Fruit fly (Drosophila melanogaster) whole organism, wandering third instar larva: ENCODE results near the gene bowl.

ENCODE experiments used
- Abd-B ChIP-seq: fragments of >200 bp; optimal IDR thresholded peaks from 2 replicates; lab custom pipeline; 2017; ENCODE audit warnings: missing biosample characterization, missing genetic modification characterization
- CG32264 ChIP-seq: fragments of 200-800 bp; sonication (Bioruptor generic); optimal IDR thresholded peaks from 2 replicates; lab custom pipeline; 2016; ENCODE audit warnings: missing biosample characterization, missing genetic modification characterization
- CG9705 ChIP-seq: fragments of 200-800 bp; sonication (Bioruptor generic); optimal IDR thresholded peaks from 2 replicates; lab custom pipeline; 2018; ENCODE audit warnings: missing biosample characterization, mild to moderate bottlenecking, missing genetic modification characterization
- CrebA ChIP-seq: fragments of 200-800 bp; sonication (Bioruptor generic); optimal IDR thresholded peaks from 2 replicates; lab custom pipeline; 2016; ENCODE audit warnings: missing biosample characterization, mild to moderate bottlenecking, missing genetic modification characterization, borderline replicate concordance
- Dfd ChIP-seq: fragments of >200 bp; optimal IDR thresholded peaks from 2 replicates; lab custom pipeline; 2017; ENCODE audit warnings: missing biosample characterization, missing genetic modification characterization
- Dif ChIP-seq: fragments of 200-275, 200-300 bp; sonication (Bioruptor generic); optimal IDR thresholded peaks from 2 replicates; lab custom pipeline; 2018; ENCODE audit warnings: missing biosample characterization, missing genetic modification characterization; ENCODE audit not compliant: partially characterized antibody
- GATAd ChIP-seq: sonication (Bioruptor generic); optimal IDR thresholded peaks from 2 replicates; lab custom pipeline; 2016; ENCODE audit warnings: missing biosample characterization, missing genetic modification characterization
- HLH106 ChIP-seq: fragments of 200-800 bp; optimal IDR thresholded peaks from 3 replicates; lab custom pipeline; 2019; ENCODE audit warnings: missing biosample characterization, mild to moderate bottlenecking, missing genetic modification characterization, moderate library complexity
- Hr78 ChIP-seq: fragments of >200 bp; optimal IDR thresholded peaks from 2 replicates; lab custom pipeline; 2017; ENCODE audit warnings: missing biosample characterization, missing genetic modification characterization
- Mio ChIP-seq: sonication (Bioruptor generic); optimal IDR thresholded peaks from 2 replicates; lab custom pipeline; 2016; ENCODE audit warnings: missing biosample characterization, missing genetic modification characterization
- Myc ChIP-seq: fragments of >200 bp; optimal IDR thresholded peaks from 2 replicates; lab custom pipeline; 2017
- N ChIP-seq: fragments of >200 bp; optimal IDR thresholded peaks from 2 replicates; lab custom pipeline; 2018; ENCODE audit warnings: missing biosample characterization, missing external identifiers, missing genetic modification characterization
- Rel ChIP-seq, 2 experiments: fragments of 200-800 bp; sonication (Bioruptor generic) in 1 of 2; optimal IDR thresholded peaks; 2 replicates in 1 of 2; 3 replicates in 1 of 2; lab custom pipeline; 2016 to 2019; ENCODE audit warnings: mild to moderate bottlenecking in 2 of 2, missing biosample characterization in 2 of 2, missing genetic modification characterization in 2 of 2, moderate library complexity in 1 of 2
- Sp1 ChIP-seq: fragments of 200-800 bp; sonication (Bioruptor generic); optimal IDR thresholded peaks from 3 replicates; lab custom pipeline; 2019; ENCODE audit warnings: missing biosample characterization, mild to moderate bottlenecking, missing genetic modification characterization, moderate library complexity
- Vsx2 ChIP-seq: fragments of 200-300, 225-300 bp; sonication (Bioruptor generic); optimal IDR thresholded peaks from 2 replicates; lab custom pipeline; 2018; ENCODE audit warnings: missing biosample characterization, missing genetic modification characterization; ENCODE audit not compliant: partially characterized antibody
- dl ChIP-seq, 2 experiments: fragments of 175-275, 200-275 bp in 1 of 2; fragments of 200-275 bp in 1 of 2; sonication (Bioruptor generic); optimal IDR thresholded peaks; lab custom pipeline; 2018; ENCODE audit warnings: mild to moderate bottlenecking in 2 of 2, missing biosample characterization in 2 of 2, missing genetic modification characterization in 2 of 2, moderate library complexity in 2 of 2; ENCODE audit not compliant: partially characterized antibody in 2 of 2, insufficient read depth in 1 of 2
- dmrt93B ChIP-seq: fragments of 200-800 bp; sonication (Bioruptor generic); optimal IDR thresholded peaks from 2 replicates; lab custom pipeline; 2018; ENCODE audit warnings: missing biosample characterization, mild to moderate bottlenecking, missing genetic modification characterization
- dsf ChIP-seq: sonication (Bioruptor generic); optimal IDR thresholded peaks from 2 replicates; lab custom pipeline; 2016; ENCODE audit warnings: missing biosample characterization, missing genetic modification characterization, borderline replicate concordance
- ey ChIP-seq: fragments of 200-800 bp; sonication (Bioruptor generic); optimal IDR thresholded peaks from 2 replicates; lab custom pipeline; 2016; ENCODE audit warnings: missing biosample characterization, missing genetic modification characterization
- foxo ChIP-seq, 2 experiments: fragments of 200-800 bp; sonication (Bioruptor generic); optimal IDR thresholded peaks; 2 replicates in 1 of 2; 3 replicates in 1 of 2; lab custom pipeline; 2016 to 2017; ENCODE audit warnings: missing biosample characterization in 2 of 2, missing genetic modification characterization in 2 of 2
- jim ChIP-seq: fragments of 175-275, 200-325 bp; sonication (Bioruptor generic); optimal IDR thresholded peaks from 2 replicates; lab custom pipeline; 2016; ENCODE audit warnings: missing biosample characterization, mild to moderate bottlenecking, missing genetic modification characterization
- lola ChIP-seq: fragments of >200 bp; optimal IDR thresholded peaks from 2 replicates; lab custom pipeline; 2017; ENCODE audit warnings: missing biosample characterization, missing genetic modification characterization
- pan ChIP-seq: fragments of >200 bp; optimal IDR thresholded peaks from 2 replicates; lab custom pipeline; 2017
- psq ChIP-seq: fragments of 200-800 bp; sonication (Bioruptor generic); optimal IDR thresholded peaks from 3 replicates; lab custom pipeline; 2017; ENCODE audit warnings: missing biosample characterization, mild to moderate bottlenecking, missing genetic modification characterization, moderate library complexity
- rgr ChIP-seq: fragments of 200-800 bp; sonication (Bioruptor generic); optimal IDR thresholded peaks from 3 replicates; lab custom pipeline; 2016; ENCODE audit warnings: missing biosample characterization, mild to moderate bottlenecking, missing genetic modification characterization
- sage ChIP-seq: fragments of 200-800 bp; sonication (Bioruptor generic); optimal IDR thresholded peaks from 2 replicates; lab custom pipeline; 2016; ENCODE audit warnings: missing biosample characterization, mild to moderate bottlenecking, missing genetic modification characterization
- sv ChIP-seq: fragments of 200-800 bp; sonication (Bioruptor generic); optimal IDR thresholded peaks from 3 replicates; lab custom pipeline; 2016; ENCODE audit warnings: missing biosample characterization, missing genetic modification characterization
- tai ChIP-seq: sonication (Bioruptor generic); optimal IDR thresholded peaks from 2 replicates; lab custom pipeline; 2016; ENCODE audit warnings: missing biosample characterization, missing genetic modification characterization
- usp ChIP-seq: fragments of >200 bp; optimal IDR thresholded peaks from 2 replicates; lab custom pipeline; 2017; ENCODE audit warnings: missing biosample characterization, missing genetic modification characterization
- woc ChIP-seq: sonication (Bioruptor generic); optimal IDR thresholded peaks from 2 replicates; lab custom pipeline; 2016; ENCODE audit warnings: missing biosample characterization, mild to moderate bottlenecking, missing genetic modification characterization

Gene bowl

DNA sequence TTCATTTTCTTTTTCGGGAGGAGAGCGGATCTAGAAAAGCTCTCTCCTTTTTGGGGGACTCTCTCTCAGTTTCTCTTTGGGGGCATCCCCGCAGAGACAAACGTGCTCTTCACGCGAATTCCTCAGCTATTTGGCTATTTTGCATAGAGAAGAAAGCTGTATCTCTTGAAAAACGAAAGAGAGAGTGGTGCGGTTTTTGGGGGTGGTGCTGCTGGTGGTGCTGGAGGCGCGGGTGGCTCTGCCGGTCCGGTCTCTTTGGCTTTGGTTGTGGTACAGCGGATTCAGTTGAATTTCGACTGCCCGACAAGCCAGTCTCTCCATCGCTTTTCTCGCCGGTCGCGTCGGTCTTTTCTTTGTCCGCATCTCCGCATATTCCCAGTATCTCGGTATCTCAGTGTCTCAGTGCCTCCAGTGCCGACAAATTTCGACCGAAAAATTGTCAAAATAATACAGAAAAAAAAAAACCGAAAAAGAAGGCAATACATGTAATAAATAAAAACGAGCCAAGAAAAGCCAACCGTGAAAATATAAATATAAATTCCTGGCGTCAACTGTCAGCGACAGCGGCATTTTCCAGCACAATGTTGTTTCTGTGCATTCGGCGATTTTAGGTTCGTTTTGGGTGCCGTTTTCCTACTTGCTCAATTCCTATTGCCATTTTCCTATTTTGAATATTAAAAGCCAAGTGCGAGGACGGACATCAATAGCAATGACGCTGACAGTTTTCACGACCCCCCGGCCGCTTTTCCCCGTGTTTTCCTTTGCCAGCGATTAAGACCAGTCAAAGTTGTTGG is 41.1 kb upstream of the bowl start, which contains the start of gene CG10019:
TSS of gene CG10019 (plus strand) at position 285 of the 794 bp plus-strand sequence.
- TF ChIP-seq foxo (GFP tag; optimal IDR thresholded peaks at IDR 0.05; lab: Kevin White, UChicago): no peak
- TF ChIP-seq N: no peak
- TF ChIP-seq woc (GFP tag; lab: Kevin White, UChicago): no peak
- no peak for TF ChIP-seq rgr (GFP tag; lab: Kevin White, UChicago)

DNA sequence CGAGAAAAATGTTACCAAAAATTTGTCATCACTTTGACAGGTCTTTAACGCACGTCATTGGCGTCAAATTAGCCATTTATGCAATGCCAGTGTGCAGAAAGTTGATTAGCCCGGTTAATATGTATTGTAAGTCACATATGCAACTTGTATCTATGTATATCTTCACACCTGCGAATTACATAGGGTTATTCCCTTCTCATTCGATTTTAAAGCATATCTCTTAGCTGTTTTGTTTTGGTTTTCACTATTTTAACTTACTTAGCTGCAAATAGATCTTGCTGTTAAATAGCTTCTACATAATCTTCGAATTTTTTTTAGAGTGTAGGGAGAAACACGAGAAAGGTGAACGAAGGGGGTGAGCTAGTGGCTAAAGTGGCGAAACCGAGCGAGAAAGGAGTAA is 40.4 kb upstream of the bowl start:
- no peak for TF ChIP-seq CG32264 (GFP tag; lab: Kevin White, UChicago)
- TF ChIP-seq rgr (GFP tag; lab: Kevin White, UChicago): no peak
- TF ChIP-seq CG9705: no peak
- TF ChIP-seq lola (GFP tag; lab: Kevin White, UChicago): no peak
- no peak for TF ChIP-seq ey (GFP tag; lab: Kevin White, UChicago)
- no peak for TF ChIP-seq Dfd (GFP tag; lab: Kevin White, UChicago)
- no peak for TF ChIP-seq tai
- no peak for TF ChIP-seq GATAd (GFP tag; lab: Kevin White, UChicago)
- TF ChIP-seq dsf (GFP tag; lab: Kevin White, UChicago): no peak
- TF ChIP-seq Mio (GFP tag; lab: Kevin White, UChicago): no peak
- TF ChIP-seq HLH106 (tag; lab: Kevin White, UChicago): no peak
- TF ChIP-seq sv (GFP tag; lab: Kevin White, UChicago): no peak
- TF ChIP-seq Dif: no peak
- TF ChIP-seq Sp1 (GFP tag; lab: Kevin White, UChicago): no peak

DNA sequence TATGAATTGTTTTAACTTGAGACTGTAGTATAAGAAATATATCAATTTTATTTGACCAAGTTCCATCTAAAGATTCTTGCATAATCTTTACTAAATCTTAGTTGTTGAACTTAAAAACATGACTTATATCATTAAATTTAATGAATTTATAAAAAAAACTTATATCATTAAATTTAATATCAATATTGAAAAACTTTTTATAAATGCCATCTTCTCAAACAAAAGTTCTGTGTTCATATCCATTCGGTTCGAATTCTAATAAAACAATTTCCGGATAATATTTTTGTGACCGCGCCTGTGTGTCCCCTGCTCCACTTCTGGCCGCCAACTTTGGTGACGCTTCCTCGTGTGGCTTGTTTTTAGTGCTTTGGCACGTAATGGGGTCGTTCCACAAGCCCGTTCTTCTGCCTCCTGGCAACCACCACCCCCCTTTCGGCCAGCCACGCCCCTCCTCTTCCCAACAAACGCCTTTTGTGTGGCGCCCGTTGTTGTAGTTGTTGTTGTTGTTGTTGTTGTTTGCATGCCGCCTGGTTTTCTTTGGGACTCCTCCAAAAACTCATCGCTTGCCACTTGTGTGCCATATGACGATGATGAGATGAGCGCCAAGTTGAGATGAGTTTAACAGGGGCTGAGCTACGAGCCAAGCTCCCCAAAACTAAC is 34.4 kb upstream of the bowl start:
- no peak for TF ChIP-seq dsf (GFP tag; lab: Kevin White, UChicago)
- TF ChIP-seq GATAd (GFP tag; lab: Kevin White, UChicago): no peak
- TF ChIP-seq dmrt93B (GFP tag; lab: Kevin White, UChicago): no peak
- TF ChIP-seq pan (lab: Kevin White, UChicago): no peak
- no peak for TF ChIP-seq N
- no peak for TF ChIP-seq woc (GFP tag; lab: Kevin White, UChicago)
- TF ChIP-seq Hr78 (GFP tag; lab: Kevin White, UChicago): no peak
- no peak for TF ChIP-seq Dif
- no peak for TF ChIP-seq sage (GFP tag; lab: Kevin White, UChicago)
- TF ChIP-seq tai: no peak
- no peak for TF ChIP-seq Abd-B (GFP tag; lab: Kevin White, UChicago)
- TF ChIP-seq CG32264 (GFP tag; lab: Kevin White, UChicago): no peak
- TF ChIP-seq Dfd (GFP tag; lab: Kevin White, UChicago): no peak
- TF ChIP-seq foxo (GFP tag; optimal IDR thresholded peaks at IDR 0.05; lab: Kevin White, UChicago): no peak
- TF ChIP-seq ey (GFP tag; lab: Kevin White, UChicago): no peak
- no peak for TF ChIP-seq rgr (GFP tag; lab: Kevin White, UChicago)
- TF ChIP-seq dl (GFP tag; optimal IDR thresholded peaks at IDR 0.05; lab: Kevin White, UChicago; ENCODE audit: insufficient read depth in 1 of 2, partially characterized antibody in 2 of 2): no peak
- TF ChIP-seq Myc (lab: Kevin White, UChicago): no peak
- TF ChIP-seq Vsx2 (GFP tag; lab: Kevin White, UChicago): no peak
- TF ChIP-seq Rel (GFP tag; optimal IDR thresholded peaks at IDR 0.05; lab: Kevin White, UChicago): no peak
- no peak for TF ChIP-seq Rel (tag; optimal IDR thresholded peaks at IDR 0.05; lab: Kevin White, UChicago)
- TF ChIP-seq, all 38 proteins: peak for 0

DNA sequence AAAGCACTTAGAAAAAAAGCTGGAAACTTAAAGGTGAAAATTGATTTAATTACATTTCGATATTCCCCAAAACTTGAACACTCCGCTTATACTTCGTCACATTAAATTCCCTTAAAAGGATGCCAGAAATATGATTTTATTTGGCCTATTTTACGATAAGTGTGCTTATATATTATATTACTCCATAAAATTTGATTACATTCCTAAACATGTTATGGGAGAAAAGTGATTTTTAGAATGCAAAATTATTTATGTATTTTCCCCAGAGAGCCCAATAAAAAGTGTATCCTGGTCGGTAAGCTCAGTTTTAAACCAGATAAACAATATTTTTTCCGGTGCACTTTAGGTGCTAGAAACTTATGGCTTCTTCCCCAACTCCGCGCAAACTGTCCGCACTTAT is 33.8 kb upstream of the bowl start:
- TF ChIP-seq tai (no peak), Dif (no peak), usp (GFP tag; lab: Kevin White, UChicago) (no peak), Myc (lab: Kevin White, UChicago) (no peak), dl (GFP tag; optimal IDR thresholded peaks at IDR 0.05; lab: Kevin White, UChicago; ENCODE audit: insufficient read depth in 1 of 2, partially characterized antibody in 2 of 2) (no peak), CrebA (no peak), psq (GFP tag; lab: Kevin White, UChicago) (no peak), Sp1 (GFP tag; lab: Kevin White, UChicago) (no peak), jim (no peak), foxo (GFP tag; optimal IDR thresholded peaks at IDR 0.05; lab: Kevin White, UChicago) (no peak), woc (GFP tag; lab: Kevin White, UChicago) (no peak), CG32264 (GFP tag; lab: Kevin White, UChicago) (no peak)
- TF ChIP-seq, all 38 proteins: peak for 0
